Worm (Caenorhabditis elegans) whole organism, early embryonic: ENCODE measurements around the gene gly-20.

Source experiments
- B0310.2 ChIP-seq: sonication (generic microtip); optimal IDR thresholded peaks from 2 replicates; lab custom pipeline; 2016; ENCODE audit warnings: mild to moderate bottlenecking, missing genetic modification characterization, missing compliant biosample characterization
- F13C5.2 ChIP-seq: sonication (generic microtip); optimal IDR thresholded peaks from 2 replicates; lab custom pipeline; 2017; ENCODE audit warnings: mild to moderate bottlenecking, missing genetic modification characterization, inconsistent platforms, missing compliant biosample characterization
- aly-1 ChIP-seq: sonication (generic microtip); optimal IDR thresholded peaks from 2 replicates; lab custom pipeline; 2016; ENCODE audit warnings: missing genetic modification characterization, missing compliant biosample characterization
- ama-1 ChIP-seq: fragments of 150-350 bp; optimal IDR thresholded peaks from 2 replicates; lab custom pipeline; 2014
- ceh-13 ChIP-seq: fragments of 200-800 bp; sonication (Bioruptor generic); optimal IDR thresholded peaks from 2 replicates; lab custom pipeline; 2018; ENCODE audit warnings: mild to moderate bottlenecking, missing genetic modification characterization, missing compliant biosample characterization
- ceh-36 ChIP-seq: sonication (generic microtip); optimal IDR thresholded peaks from 2 replicates; lab custom pipeline; 2016; ENCODE audit warnings: missing genetic modification characterization, inconsistent platforms, missing compliant biosample characterization
- ets-7 ChIP-seq: sonication (generic microtip); optimal IDR thresholded peaks from 2 replicates; lab custom pipeline; 2016; ENCODE audit warnings: missing genotype, missing genetic modification characterization, missing compliant biosample characterization
- flt-1 ChIP-seq: fragments of 200-800 bp; sonication (Bioruptor generic); IDR thresholded peaks from 2 replicates; pipeline ENCODE4 v1.3.6; 2022; ENCODE audit warnings: missing genetic modification characterization, missing compliant biosample characterization
- hmbx-1 ChIP-seq: sonication (generic microtip); optimal IDR thresholded peaks from 2 replicates; lab custom pipeline; 2016; ENCODE audit warnings: mild to moderate bottlenecking, missing genetic modification characterization, missing compliant biosample characterization
- hmg-4 ChIP-seq: fragments of 200-800 bp; sonication (Bioruptor generic); optimal IDR thresholded peaks from 2 replicates; lab custom pipeline; 2018; ENCODE audit warnings: mild to moderate bottlenecking, missing genetic modification characterization, missing compliant biosample characterization
- hnd-1 ChIP-seq: sonication (generic microtip); optimal IDR thresholded peaks from 2 replicates; lab custom pipeline; 2016; ENCODE audit warnings: missing genetic modification characterization, missing compliant biosample characterization
- pes-1 ChIP-seq: fragments of 200-800 bp; sonication (Bioruptor generic); IDR thresholded peaks from 2 replicates; pipeline ENCODE4 v1.3.6; 2022; ENCODE audit warnings: missing genetic modification reagents, missing genetic modification characterization, missing compliant biosample characterization
- scrt-1 ChIP-seq: fragments of 200-800 bp; sonication (Bioruptor generic); IDR thresholded peaks from 2 replicates; pipeline ENCODE4 v1.3.6; 2022; ENCODE audit warnings: missing genetic modification characterization, missing compliant biosample characterization
- sea-1 ChIP-seq: fragments of 200-800 bp; sonication (Bioruptor generic); conservative IDR thresholded peaks from 2 replicates; pipeline ENCODE4 v1.3.6; 2022; ENCODE audit warnings: missing genetic modification characterization, missing compliant biosample characterization
- tbx-11 ChIP-seq: fragments of 200-800 bp; sonication (Bioruptor generic); IDR thresholded peaks from 2 replicates; pipeline ENCODE4 v1.3.6; 2022; ENCODE audit warnings: missing genetic modification characterization, missing compliant biosample characterization
- tbx-37 ChIP-seq: fragments of 200-800 bp; sonication (Bioruptor generic); conservative IDR thresholded peaks from 2 replicates; pipeline ENCODE4 v1.3.6; 2022; ENCODE audit warnings: missing genetic modification reagents, missing genetic modification characterization, missing compliant biosample characterization
- tra-4 ChIP-seq: sonication (generic microtip); optimal IDR thresholded peaks from 2 replicates; lab custom pipeline; 2017; ENCODE audit warnings: missing genetic modification characterization, missing compliant biosample characterization

Gene gly-20

ce11 chrV:11300539-11300938 lies 18.2 kb downstream of the gly-20 start, which contains the start of gene srh-47:
srh-47 (minus strand) TSS chrV:11300639.
- TF ChIP-seq hmg-4 (GFP tag; lab: Kevin White, UChicago) (no peak), tbx-37 (GFP tag; lab: Robert Waterston, UW) (no peak), ceh-36 (no peak), ceh-13 (GFP tag; lab: Kevin White, UChicago) (no peak), ets-7 (tag; lab: Kevin White, UChicago) (no peak), sea-1 (no peak), B0310.2 (tag; lab: Kevin White, UChicago) (no peak), ama-1 (lab: Kevin White, UChicago) (no peak), flt-1 (GFP tag; lab: Robert Waterston, UW) (no peak), F13C5.2 (tag; lab: Kevin White, UChicago) (no peak), tbx-11 (GFP tag; lab: Robert Waterston, UW) (no peak), tra-4 (no peak), aly-1 (tag; lab: Kevin White, UChicago) (no peak), hnd-1 (tag; lab: Kevin White, UChicago) (no peak), pes-1 (GFP tag; lab: Robert Waterston, UW) (no peak), scrt-1 (GFP tag; lab: Robert Waterston, UW) (no peak), hmbx-1 (no peak)

ce11 chrV:11302698-11303097 lies 20.3 kb downstream of the gly-20 start, which contains the start of gene srh-46:
srh-46 (minus strand) TSS chrV:11302886.
- TF ChIP-seq ets-7 (tag; lab: Kevin White, UChicago) = no peak
- no peak for TF ChIP-seq ceh-13 (GFP tag; lab: Kevin White, UChicago)
- no peak for TF ChIP-seq ceh-36
- no peak for TF ChIP-seq tbx-37 (GFP tag; lab: Robert Waterston, UW)
- no peak for TF ChIP-seq hnd-1 (tag; lab: Kevin White, UChicago)
- TF ChIP-seq hmbx-1 = no peak
- TF ChIP-seq pes-1 (GFP tag; lab: Robert Waterston, UW) = no peak
- no peak for TF ChIP-seq aly-1 (tag; lab: Kevin White, UChicago)
- no peak for TF ChIP-seq B0310.2 (tag; lab: Kevin White, UChicago)
- no peak for TF ChIP-seq scrt-1 (GFP tag; lab: Robert Waterston, UW)

- TF ChIP-seq hmg-4 (GFP tag; lab: Kevin White, UChicago) (no peak), B0310.2 (tag; lab: Kevin White, UChicago) (no peak), sea-1 (no peak), ceh-36 (no peak), tra-4 (no peak), ceh-13 (GFP tag; lab: Kevin White, UChicago) (no peak), hmbx-1 (no peak), ama-1 (lab: Kevin White, UChicago) (no peak), flt-1 (GFP tag; lab: Robert Waterston, UW) (no peak), F13C5.2 (tag; lab: Kevin White, UChicago) (no peak), ets-7 (tag; lab: Kevin White, UChicago) (no peak), tbx-37 (GFP tag; lab: Robert Waterston, UW) (no peak), hnd-1 (tag; lab: Kevin White, UChicago) (no peak), pes-1 (GFP tag; lab: Robert Waterston, UW) (no peak), tbx-11 (GFP tag; lab: Robert Waterston, UW) (no peak)
Observed at ce11 chrV:11304200-11304599, 21.8 kb downstream of the gly-20 start.

- no peak for TF ChIP-seq hnd-1 (tag; lab: Kevin White, UChicago)
Observed at ce11 chrV:11304879-11305278, 22.5 kb downstream of the gly-20 start, which contains the start of gene srh-45. srh-45 (minus strand) TSS chrV:11304979.

- TF ChIP-seq flt-1 (GFP tag; lab: Robert Waterston, UW) = no peak
- no peak for TF ChIP-seq ets-7 (tag; lab: Kevin White, UChicago)
- no peak for TF ChIP-seq F13C5.2 (tag; lab: Kevin White, UChicago)
- TF ChIP-seq hnd-1 (tag; lab: Kevin White, UChicago) = no peak
- TF ChIP-seq hmbx-1 = no peak
- no peak for TF ChIP-seq ceh-13 (GFP tag; lab: Kevin White, UChicago)
- TF ChIP-seq scrt-1 (GFP tag; lab: Robert Waterston, UW) = no peak
- no peak for TF ChIP-seq aly-1 (tag; lab: Kevin White, UChicago)
- TF ChIP-seq tbx-11 (GFP tag; lab: Robert Waterston, UW) = no peak
- TF ChIP-seq tbx-37 (GFP tag; lab: Robert Waterston, UW) = no peak
- TF ChIP-seq tra-4 = no peak
- no peak for TF ChIP-seq hmg-4 (GFP tag; lab: Kevin White, UChicago)
- TF ChIP-seq ama-1 (lab: Kevin White, UChicago) = no peak
Observed at ce11 chrV:11307781-11308180, 25.4 kb downstream of the gly-20 start.

ce11 chrV:11308346-11308745 lies 26.0 kb downstream of the gly-20 start, which contains the start of gene snf-11:
snf-11 (minus strand) TSS chrV:11308446.
- TF ChIP-seq ets-7 (tag; lab: Kevin White, UChicago) = no peak
- TF ChIP-seq ceh-36 = no peak
- no peak for TF ChIP-seq hmbx-1
- no peak for TF ChIP-seq ama-1 (lab: Kevin White, UChicago)
- TF ChIP-seq aly-1 (tag; lab: Kevin White, UChicago) = no peak
- TF ChIP-seq ceh-13 (GFP tag; lab: Kevin White, UChicago) = no peak
- no peak for TF ChIP-seq sea-1
- TF ChIP-seq tbx-11 (GFP tag; lab: Robert Waterston, UW) = no peak
- TF ChIP-seq hnd-1 (tag; lab: Kevin White, UChicago) = no peak
- TF ChIP-seq hmg-4 (GFP tag; lab: Kevin White, UChicago) = no peak
- TF ChIP-seq flt-1 (GFP tag; lab: Robert Waterston, UW) = no peak
- TF ChIP-seq pes-1 (GFP tag; lab: Robert Waterston, UW) = no peak
- TF ChIP-seq scrt-1 (GFP tag; lab: Robert Waterston, UW) = no peak
- TF ChIP-seq B0310.2 (tag; lab: Kevin White, UChicago) = no peak
- no peak for TF ChIP-seq tbx-37 (GFP tag; lab: Robert Waterston, UW)
- TF ChIP-seq tra-4 = no peak
- TF ChIP-seq F13C5.2 (tag; lab: Kevin White, UChicago) = no peak

- TF ChIP-seq B0310.2 (tag; lab: Kevin White, UChicago) (no peak), ceh-36 (no peak), hmg-4 (GFP tag; lab: Kevin White, UChicago) (no peak), tbx-11 (GFP tag; lab: Robert Waterston, UW) (no peak), hmbx-1 (no peak), tra-4 (no peak), ets-7 (tag; lab: Kevin White, UChicago) (no peak), sea-1 (no peak), ama-1 (lab: Kevin White, UChicago) (no peak), pes-1 (GFP tag; lab: Robert Waterston, UW) (no peak), scrt-1 (GFP tag; lab: Robert Waterston, UW) (no peak)
Observed at ce11 chrV:11308915-11309314, 26.5 kb downstream of the gly-20 start.
